Fruit fly (Drosophila melanogaster) whole organism, embryonic: ENCODE measurements around the gene Abl.
A peak's percentile ranks its signal among the peaks of the same experiment; 100 is the strongest.

Experiments
- Aef1 ChIP-seq: fragments of 200-800 bp; sonication (Bioruptor generic); IDR thresholded peaks from 3 replicates; pipeline ENCODE4 v1.3.6; 2022; ENCODE audit warnings: missing biosample characterization, missing genetic modification characterization
- BEAF-32 ChIP-seq: fragments of 200-800 bp; sonication (Bioruptor generic); optimal IDR thresholded peaks from 3 replicates; lab custom pipeline; 2017; ENCODE audit warnings: missing biosample characterization, missing genetic modification characterization, mild to moderate bottlenecking, moderate library complexity, missing genetic modification reagents
- Blimp-1 ChIP-seq: fragments of 200-800 bp; sonication (Bioruptor generic); optimal IDR thresholded peaks from 3 replicates; lab custom pipeline; 2018; ENCODE audit warnings: missing biosample characterization, missing genetic modification characterization, mild to moderate bottlenecking, moderate library complexity, missing genetic modification reagents
- CG10209 ChIP-seq: fragments of 200-800 bp; sonication (Bioruptor generic); optimal IDR thresholded peaks from 3 replicates; lab custom pipeline; 2017; ENCODE audit warnings: missing biosample characterization, mild to moderate bottlenecking, missing genetic modification characterization, missing genetic modification reagents
- CG10462 ChIP-seq: fragments of 200-800 bp; sonication (Bioruptor generic); optimal IDR thresholded peaks from 2 replicates; lab custom pipeline; 2016; ENCODE audit warnings: missing biosample characterization, missing genetic modification characterization
- CG12744 ChIP-seq: fragments of 200-800 bp; sonication (Bioruptor generic); optimal IDR thresholded peaks from 2 replicates; lab custom pipeline; 2016; ENCODE audit warnings: missing biosample characterization, missing genetic modification characterization
- CG12769 ChIP-seq: fragments of 200-800 bp; sonication (Bioruptor generic); optimal IDR thresholded peaks from 2 replicates; lab custom pipeline; 2019; ENCODE audit warnings: missing biosample characterization, mild to moderate bottlenecking, missing genetic modification characterization, moderate library complexity
- CG15696 ChIP-seq: fragments of 200-800 bp; sonication (Bioruptor generic); optimal IDR thresholded peaks from 2 replicates; lab custom pipeline; 2019; ENCODE audit warnings: missing biosample characterization, mild to moderate bottlenecking, missing genetic modification characterization, moderate library complexity
- CG1647 ChIP-seq: fragments of 200-800 bp; sonication (Bioruptor generic); optimal IDR thresholded peaks from 3 replicates; lab custom pipeline; 2016; ENCODE audit warnings: missing biosample characterization, missing genetic modification characterization
- CG2202 ChIP-seq: fragments of 200-800 bp; sonication (Bioruptor generic); optimal IDR thresholded peaks from 2 replicates; lab custom pipeline; 2018; ENCODE audit warnings: missing biosample characterization, mild to moderate bottlenecking, missing genetic modification characterization
- CG2678 ChIP-seq: fragments of 200-800 bp; sonication (Bioruptor generic); optimal IDR thresholded peaks from 3 replicates; lab custom pipeline; 2019; ENCODE audit warnings: missing biosample characterization, mild to moderate bottlenecking, missing genetic modification characterization, moderate library complexity
- CG30431 ChIP-seq: fragments of 200-800 bp; sonication (Bioruptor generic); optimal IDR thresholded peaks from 2 replicates; lab custom pipeline; 2017; ENCODE audit warnings: missing biosample characterization, missing genetic modification characterization
- CG4404 ChIP-seq: fragments of 200-800 bp; sonication (Bioruptor generic); IDR thresholded peaks from 2 replicates; pipeline ENCODE4 v1.3.6; 2022; ENCODE audit warnings: missing biosample characterization, missing genetic modification characterization
- CG7357 ChIP-seq: fragments of 200-800 bp; sonication (Bioruptor generic); IDR thresholded peaks from 3 replicates; pipeline ENCODE4 v1.3.6; 2022; ENCODE audit warnings: missing biosample characterization, missing genetic modification characterization
- CG8388 ChIP-seq: fragments of 200-800 bp; sonication (Bioruptor generic); optimal IDR thresholded peaks from 2 replicates; lab custom pipeline; 2019; ENCODE audit warnings: missing biosample characterization, mild to moderate bottlenecking, missing genetic modification characterization, moderate library complexity
- CG8765 ChIP-seq: fragments of 200-800 bp; sonication (Bioruptor generic); IDR thresholded peaks from 2 replicates; pipeline ENCODE4 v1.3.6; 2022; ENCODE audit warnings: missing biosample characterization, missing genetic modification characterization
- GATAe ChIP-seq: fragments of 200-800 bp; sonication (Bioruptor generic); conservative IDR thresholded peaks from 2 replicates; pipeline ENCODE4 v1.3.6; 2022; ENCODE audit warnings: missing biosample characterization, missing genetic modification characterization
- H2.0 ChIP-seq: fragments of 200-800 bp; sonication (Bioruptor generic); IDR thresholded peaks from 2 replicates; pipeline ENCODE4 v1.3.6; 2022; ENCODE audit warnings: missing biosample characterization, missing genetic modification characterization
- HHEX ChIP-seq: fragments of 200-800 bp; sonication (Bioruptor generic); optimal IDR thresholded peaks from 3 replicates; lab custom pipeline; 2017; ENCODE audit warnings: missing biosample characterization, mild to moderate bottlenecking, missing genetic modification characterization, missing genetic modification reagents
- Hey ChIP-seq: fragments of 200-800 bp; sonication (Bioruptor generic); optimal IDR thresholded peaks from 3 replicates; lab custom pipeline; 2018; ENCODE audit warnings: missing biosample characterization, mild to moderate bottlenecking, missing genetic modification characterization
- Hr51 ChIP-seq, 2 experiments: fragments of 200-800 bp; sonication (Bioruptor generic); optimal IDR thresholded peaks; 2 replicates in 1 of 2; 3 replicates in 1 of 2; lab custom pipeline; 2016 to 2018; ENCODE audit warnings: missing biosample characterization in 2 of 2, missing genetic modification characterization in 2 of 2, mild to moderate bottlenecking in 1 of 2, moderate library complexity in 1 of 2
- Kr ChIP-seq: fragments of 200-800 bp; sonication (Bioruptor generic); optimal IDR thresholded peaks from 2 replicates; lab custom pipeline; 2017; ENCODE audit warnings: missing biosample characterization, mild to moderate bottlenecking, missing genetic modification characterization
- Myb ChIP-seq: fragments of 200-800 bp; sonication (Bioruptor generic); optimal IDR thresholded peaks from 2 replicates; lab custom pipeline; 2016; ENCODE audit warnings: missing biosample characterization, missing genetic modification characterization
- Nf-YB ChIP-seq: fragments of 200-800 bp; sonication (Bioruptor generic); optimal IDR thresholded peaks from 3 replicates; lab custom pipeline; 2019; ENCODE audit warnings: missing biosample characterization, mild to moderate bottlenecking, missing genetic modification characterization, moderate library complexity
- Sin3A ChIP-seq: fragments of >200 bp; optimal IDR thresholded peaks from 2 replicates; lab custom pipeline; 2018
- Sox100B ChIP-seq: fragments of 200-800 bp; sonication (Bioruptor generic); optimal IDR thresholded peaks from 3 replicates; lab custom pipeline; 2018; ENCODE audit warnings: missing biosample characterization, mild to moderate bottlenecking, missing genetic modification characterization
- Sry-β ChIP-seq: fragments of 200-800 bp; sonication (Bioruptor generic); optimal IDR thresholded peaks from 2 replicates; lab custom pipeline; 2018; ENCODE audit warnings: missing biosample characterization, mild to moderate bottlenecking, missing genetic modification characterization, moderate library complexity
- Stat92E ChIP-seq, 3 experiments: fragments of >200 bp in 2 of 3; fragments of 200-800 bp in 1 of 3; sonication (Bioruptor generic) in 1 of 3; optimal IDR thresholded peaks; 2 replicates each; lab custom pipeline; 2017 to 2019; ENCODE audit warnings: missing biosample characterization in 3 of 3, missing genetic modification characterization in 3 of 3, mild to moderate bottlenecking in 1 of 3, moderate library complexity in 1 of 3
- chinmo ChIP-seq: fragments of 200-800 bp; sonication (Bioruptor generic); IDR thresholded peaks from 4 replicates; pipeline ENCODE4 v1.3.6; 2022; ENCODE audit warnings: missing biosample characterization, missing genetic modification characterization; ENCODE audit not compliant: partially characterized antibody
- chm ChIP-seq: fragments of 200-800 bp; sonication (Bioruptor generic); IDR thresholded peaks from 2 replicates; pipeline ENCODE4 v1.3.6; 2022; ENCODE audit warnings: missing biosample characterization, missing genetic modification characterization
- corto ChIP-seq: fragments of 200-800 bp; sonication (Bioruptor generic); optimal IDR thresholded peaks from 2 replicates; lab custom pipeline; 2016; ENCODE audit warnings: missing biosample characterization, mild to moderate bottlenecking, missing genetic modification characterization, moderate library complexity
- crol ChIP-seq: fragments of 200-800 bp; sonication (Bioruptor generic); IDR thresholded peaks from 2 replicates; pipeline ENCODE4 v1.3.6; 2022; ENCODE audit warnings: missing biosample characterization, missing genetic modification characterization
- cwo ChIP-seq: fragments of 200-800 bp; sonication (Bioruptor generic); optimal IDR thresholded peaks from 3 replicates; lab custom pipeline; 2017; ENCODE audit warnings: missing biosample characterization, missing genetic modification characterization, mild to moderate bottlenecking, moderate library complexity, missing genetic modification reagents
- emc ChIP-seq: fragments of 200-800 bp; sonication (Bioruptor generic); optimal IDR thresholded peaks from 2 replicates; lab custom pipeline; 2016; ENCODE audit warnings: missing biosample characterization, missing genetic modification characterization
- ftz-f1 ChIP-seq: fragments of 200-800 bp; sonication (Bioruptor generic); optimal IDR thresholded peaks from 2 replicates; lab custom pipeline; 2016; ENCODE audit warnings: missing biosample characterization, missing genetic modification characterization
- fu2 ChIP-seq: fragments of 200-800 bp; sonication (Bioruptor generic); optimal IDR thresholded peaks from 2 replicates; lab custom pipeline; 2016; ENCODE audit warnings: missing biosample characterization, missing genetic modification characterization
- ham ChIP-seq: fragments of 200-800 bp; sonication (Bioruptor generic); IDR thresholded peaks from 2 replicates; pipeline ENCODE4 v1.3.6; 2022; ENCODE audit warnings: missing biosample characterization, missing genetic modification characterization
- luna ChIP-seq: fragments of 200-800 bp; sonication (Bioruptor generic); optimal IDR thresholded peaks from 2 replicates; lab custom pipeline; 2016; ENCODE audit warnings: missing biosample characterization, missing genetic modification characterization
- maf-S ChIP-seq: fragments of 200-800 bp; sonication (Bioruptor generic); optimal IDR thresholded peaks from 2 replicates; lab custom pipeline; 2016; ENCODE audit warnings: missing biosample characterization, missing genetic modification characterization
- mam ChIP-seq: fragments of 200-800 bp; sonication (Bioruptor generic); optimal IDR thresholded peaks from 3 replicates; lab custom pipeline; 2016; ENCODE audit warnings: missing biosample characterization, missing genetic modification characterization
- mld ChIP-seq: fragments of 200-800 bp; sonication (Bioruptor generic); IDR thresholded peaks from 3 replicates; pipeline ENCODE4 v1.3.6; 2022; ENCODE audit warnings: missing biosample characterization, missing genetic modification characterization; ENCODE audit not compliant: partially characterized antibody
- pan ChIP-seq, 4 experiments: fragments of >200 bp in 3 of 4; fragments of 200-800 bp in 1 of 4; sonication (Bioruptor generic) in 1 of 4; optimal IDR thresholded peaks in 3 of 4; IDR thresholded peaks in 1 of 4; 2 replicates each; pipeline versions ENCODE4 v1.3.6 to Lab custom; 2017 to 2022; ENCODE audit warnings: missing biosample characterization in 2 of 4, missing genetic modification characterization in 2 of 4, mixed read lengths in 1 of 4
- sd ChIP-seq: fragments of 200-800 bp; sonication (Bioruptor generic); optimal IDR thresholded peaks from 3 replicates; lab custom pipeline; 2018; ENCODE audit warnings: missing biosample characterization, mild to moderate bottlenecking, missing genetic modification characterization, moderate library complexity
- sob ChIP-seq: fragments of 200-800 bp; sonication (Bioruptor generic); IDR thresholded peaks from 2 replicates; pipeline ENCODE4 v1.3.6; 2022; ENCODE audit warnings: missing biosample characterization, missing genetic modification characterization
- sug ChIP-seq: fragments of 200-800 bp; optimal IDR thresholded peaks from 2 replicates; lab custom pipeline; 2019; ENCODE audit warnings: missing biosample characterization, mild to moderate bottlenecking, missing genetic modification characterization, moderate library complexity
- ttk ChIP-seq: fragments of 200-800 bp; sonication (Bioruptor generic); IDR thresholded peaks from 2 replicates; pipeline ENCODE4 v2.1.2; 2022; ENCODE audit warnings: missing biosample characterization, missing genetic modification characterization
- vfl ChIP-seq: fragments of 200-800 bp; sonication (Bioruptor generic); optimal IDR thresholded peaks from 2 replicates; lab custom pipeline; 2016; ENCODE audit warnings: missing biosample characterization, missing genetic modification characterization

Gene Abl

DNA sequence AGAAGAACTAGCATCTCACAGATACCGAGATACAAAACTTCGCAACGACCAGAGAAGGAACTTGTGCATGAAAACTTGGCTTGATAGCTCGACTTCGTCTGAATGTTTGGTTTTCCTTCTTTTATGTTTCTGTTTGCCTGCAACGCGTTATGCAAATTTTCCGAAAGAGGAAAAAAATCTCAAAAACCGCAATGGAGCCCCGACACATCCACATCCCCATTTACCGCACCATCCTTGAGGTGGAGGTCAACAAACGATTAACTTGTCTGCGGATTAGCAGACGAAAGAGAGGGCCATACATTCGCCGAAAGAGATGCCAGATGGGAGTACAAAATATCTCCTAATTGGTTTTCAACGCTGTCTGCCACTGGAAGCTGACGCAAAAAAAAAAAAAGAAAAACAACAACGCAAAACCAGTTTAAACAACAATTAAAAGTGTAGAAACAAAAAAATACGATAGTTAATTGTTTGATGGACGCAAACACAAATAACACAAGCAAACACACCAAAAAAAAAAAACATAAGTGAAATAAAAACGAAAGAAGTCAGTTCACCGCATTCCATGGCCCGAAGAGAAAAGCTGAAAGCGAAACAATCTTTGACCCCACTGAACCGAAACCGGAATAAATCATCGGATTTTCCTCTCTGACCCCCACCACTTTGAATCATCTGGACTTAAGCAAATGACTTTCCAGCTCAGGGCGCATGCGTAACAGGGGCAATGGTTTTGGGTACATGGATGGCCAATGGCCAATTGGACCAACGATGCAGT is 47.6 kb upstream of the Abl start (continued):
- peak; percentile 68 for TF ChIP-seq sd
- TF ChIP-seq chinmo (GFP tag; lab: Robert Waterston, UW) = 0 out of 4 replicates have a peak, but pooled peaks have one; percentile 52
- TF ChIP-seq Sry-β (GFP tag; lab: Kevin White, UChicago) = no peak
- no peak for TF ChIP-seq maf-S
- TF ChIP-seq Nf-YB (GFP tag; lab: Kevin White, UChicago) = no peak
- no peak for TF ChIP-seq CG10209
- TF ChIP-seq CG12744 (GFP tag; lab: Kevin White, UChicago) = no peak
- no peak for TF ChIP-seq Hr51 (GFP tag; optimal IDR thresholded peaks at IDR 0.05; lab: Kevin White, UChicago)
- no peak for TF ChIP-seq Sox100B (GFP tag; lab: Kevin White, UChicago)
- peak; percentile 77 for TF ChIP-seq Blimp-1
- TF ChIP-seq, all 482 proteins: peak for 9

DNA sequence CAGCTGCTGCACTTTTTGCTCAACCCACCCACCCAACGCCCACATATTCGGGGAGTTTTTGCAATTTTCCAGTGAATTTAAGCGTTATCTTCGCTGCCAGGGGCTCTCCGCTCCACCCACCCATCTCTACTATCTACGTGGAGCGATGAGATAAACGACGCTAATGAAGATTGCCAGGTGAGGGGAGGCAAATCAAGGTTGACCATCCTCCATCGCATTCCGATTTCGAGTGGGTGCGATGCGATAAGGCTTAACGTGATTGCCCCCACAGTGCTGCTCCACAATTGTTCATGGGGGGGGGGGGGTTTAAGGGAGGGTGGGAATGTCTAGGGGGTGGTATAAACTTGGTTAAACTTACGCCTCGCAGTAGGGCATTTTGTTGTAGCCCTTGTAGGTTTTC is 46.2 kb upstream of the Abl start:
- TF ChIP-seq crol (GFP tag; lab: Robert Waterston, UW) (peak; percentile 90), vfl (GFP tag; lab: Kevin White, UChicago) (no peak), luna (GFP tag; lab: Kevin White, UChicago) (no peak), CG7357 (GFP tag; lab: Robert Waterston, UW) (no peak), sug (tag; lab: Kevin White, UChicago) (peak; percentile 99), CG12769 (peak; percentile 15), ttk (GFP tag; lab: Robert Waterston, UW) (peak; percentile 68), Sin3A (lab: Kevin White, UChicago) (no peak), chinmo (GFP tag; lab: Robert Waterston, UW) (0 out of 4 replicates have a peak, but pooled peaks have one; percentile 48), chm (GFP tag; lab: Robert Waterston, UW) (no peak), Aef1 (GFP tag; lab: Robert Waterston, UW) (no peak), CG15696 (tag; lab: Kevin White, UChicago) (no peak), cwo (GFP tag; lab: Kevin White, UChicago) (peak; percentile 22), BEAF-32 (GFP tag; lab: Kevin White, UChicago) (no peak), ham (GFP tag; lab: Robert Waterston, UW) (peak; percentile 75; the same call in 1 of the 2 replicates), Kr (GFP tag; lab: Kevin White, UChicago) (no peak), CG10462 (GFP tag; lab: Kevin White, UChicago) (no peak), CG8388 (GFP tag; lab: Kevin White, UChicago) (no peak), CG30431 (GFP tag; lab: Kevin White, UChicago) (no peak), Myb (GFP tag; lab: Kevin White, UChicago) (no peak), HHEX (GFP tag; lab: Kevin White, UChicago) (no peak), corto (no peak), ftz-f1 (GFP tag; lab: Kevin White, UChicago) (peak; percentile 57), Stat92E (GFP tag; optimal IDR thresholded peaks at IDR 0.05; lab: Kevin White, UChicago) (no peak), mam (no peak), emc (no peak), CG4404 (GFP tag; lab: Robert Waterston, UW) (no peak), sob (0 out of 2 replicates have a peak, but pooled peaks have one; percentile 11), mld (GFP tag; lab: Robert Waterston, UW) (no peak), sd (peak; percentile 99), fu2 (GFP tag; lab: Kevin White, UChicago) (no peak), CG8765 (GFP tag; lab: Robert Waterston, UW) (no peak), CG2678 (tag; lab: Kevin White, UChicago) (no peak), pan (optimal IDR thresholded peaks at IDR 0.05; lab: Kevin White, UChicago) (no peak), pan (GFP tag; optimal IDR thresholded peaks at IDR 0.05 in 1 of 2, IDR thresholded peaks at IDR 0.05 in 1 of 2) (no peak), CG2202 (tag; lab: Kevin White, UChicago) (no peak), Hey (tag; lab: Kevin White, UChicago) (peak; percentile 14), CG1647 (GFP tag; lab: Kevin White, UChicago) (no peak), GATAe (peak; percentile 98), H2.0 (GFP tag; lab: Robert Waterston, UW) (no peak)
